Worm (Caenorhabditis elegans) whole organism, L4 larva: ENCODE data around the gene ule-5.

Experiments used
- D1046.2 ChIP-seq: fragments of 200-800 bp; sonication (Bioruptor generic); IDR thresholded peaks from 2 replicates; pipeline ENCODE4 v1.3.6; 2022; ENCODE audit warnings: missing genetic modification characterization, missing compliant biosample characterization
- F26F4.8 ChIP-seq: fragments of 200-800 bp; sonication (Bioruptor generic); conservative IDR thresholded peaks from 2 replicates; pipeline ENCODE4 v1.3.6; 2022; ENCODE audit warnings: missing genetic modification characterization, missing compliant biosample characterization
- F44E2.7 ChIP-seq: fragments of 200-800 bp; sonication (Bioruptor generic); IDR thresholded peaks from 2 replicates; pipeline ENCODE4 v2.1.2; 2022; ENCODE audit warnings: missing genetic modification characterization, missing compliant biosample characterization
- F49E8.2 ChIP-seq: sonication (generic microtip); optimal IDR thresholded peaks from 2 replicates; lab custom pipeline; 2016; ENCODE audit warnings: missing compliant biosample characterization, mild to moderate bottlenecking, missing genetic modification characterization, borderline replicate concordance
- R02D3.7 ChIP-seq: fragments of 150-350 bp; sonication (generic microtip); optimal IDR thresholded peaks from 3 replicates; lab custom pipeline; 2014; ENCODE audit warnings: missing biosample characterization, missing genetic modification characterization
- T20F7.1 ChIP-seq: fragments of 200-800 bp; sonication (Bioruptor generic); optimal IDR thresholded peaks from 2 replicates; lab custom pipeline; 2018; ENCODE audit warnings: mild to moderate bottlenecking, missing genetic modification characterization, missing compliant biosample characterization
- T26A8.4 ChIP-seq: fragments of 200-800 bp; sonication (Bioruptor generic); IDR thresholded peaks from 2 replicates; pipeline ENCODE4 v1.3.6; 2022; ENCODE audit warnings: missing genetic modification characterization, missing compliant biosample characterization
- ama-1 ChIP-seq: fragments of 150-350 bp; optimal IDR thresholded peaks from 2 replicates; lab custom pipeline; 2014; ENCODE audit warnings: inconsistent platforms, mixed read lengths
- arid-1 ChIP-seq: fragments of 200-800 bp; sonication (Bioruptor generic); conservative IDR thresholded peaks from 2 replicates; pipeline ENCODE4 v1.3.6; 2022; ENCODE audit warnings: missing genetic modification reagents, missing genetic modification characterization, missing compliant biosample characterization
- attf-4 ChIP-seq: sonication (generic microtip); optimal IDR thresholded peaks from 3 replicates; lab custom pipeline; 2017; ENCODE audit warnings: missing biosample characterization, missing genetic modification characterization
- ceh-20 ChIP-seq: fragments of 200-800 bp; sonication (Bioruptor generic); IDR thresholded peaks from 2 replicates; pipeline ENCODE4 v1.3.6; 2022; ENCODE audit warnings: missing genetic modification reagents, missing genetic modification characterization, missing compliant biosample characterization
- ceh-32 ChIP-seq: sonication (generic microtip); optimal IDR thresholded peaks from 2 replicates; lab custom pipeline; 2016; ENCODE audit warnings: mild to moderate bottlenecking, missing genetic modification characterization, missing compliant biosample characterization; ENCODE audit not compliant: poor library complexity
- ceh-44 ChIP-seq: fragments of 200-800 bp; sonication (Bioruptor generic); IDR thresholded peaks from 2 replicates; pipeline ENCODE4 v1.3.6; 2022; ENCODE audit warnings: missing genetic modification reagents, missing genetic modification characterization, missing compliant biosample characterization
- cey-2 ChIP-seq: sonication (generic microtip); optimal IDR thresholded peaks from 3 replicates; lab custom pipeline; 2017; ENCODE audit warnings: missing genetic modification characterization, mild to moderate bottlenecking, missing compliant biosample characterization, antibody characterized with exemption, borderline replicate concordance; ENCODE audit not compliant: insufficient read depth
- dmd-6 ChIP-seq: fragments of 200-800 bp; sonication (Bioruptor generic); IDR thresholded peaks from 2 replicates; pipeline ENCODE4 v1.3.6; 2022; ENCODE audit warnings: missing genetic modification reagents, missing genetic modification characterization, missing compliant biosample characterization
- dmd-8 ChIP-seq: fragments of 200-800 bp; sonication (Bioruptor generic); IDR thresholded peaks from 2 replicates; pipeline ENCODE4 v1.3.6; 2022; ENCODE audit warnings: missing genetic modification characterization, missing compliant biosample characterization
- dve-1 ChIP-seq: sonication (generic microtip); optimal IDR thresholded peaks from 2 replicates; lab custom pipeline; 2017; ENCODE audit warnings: antibody characterized with exemption, mild to moderate bottlenecking, missing genetic modification characterization, missing compliant biosample characterization; ENCODE audit not compliant: insufficient read depth
- hif-1 ChIP-seq, 2 experiments: sonication (generic microtip); optimal IDR thresholded peaks; 2 replicates each; lab custom pipeline; 2016 to 2017; ENCODE audit warnings: missing compliant biosample characterization in 2 of 2, missing genetic modification characterization in 2 of 2, missing genetic modification reagents in 2 of 2, missing genotype in 2 of 2, mild to moderate bottlenecking in 1 of 2
- hlh-11 ChIP-seq: fragments of 200-800 bp; sonication (Bioruptor generic); optimal IDR thresholded peaks from 2 replicates; lab custom pipeline; 2018; ENCODE audit warnings: mild to moderate bottlenecking, missing genetic modification characterization, missing compliant biosample characterization
- hmg-1.1 ChIP-seq: fragments of 200-800 bp; sonication (Bioruptor generic); IDR thresholded peaks from 2 replicates; pipeline ENCODE4 v1.3.6; 2022; ENCODE audit warnings: missing genetic modification reagents, missing genetic modification characterization, missing compliant biosample characterization
- jun-1 ChIP-seq: fragments of 150-350 bp; optimal IDR thresholded peaks from 2 replicates; lab custom pipeline; 2014; ENCODE audit warnings: missing biosample characterization, missing genetic modification reagents, missing genetic modification characterization
- lin-1 ChIP-seq: fragments of 200-800 bp; sonication (Bioruptor generic); IDR thresholded peaks from 2 replicates; pipeline ENCODE4 v1.3.6; 2022; ENCODE audit warnings: missing genetic modification reagents, missing genetic modification characterization, missing compliant biosample characterization
- lin-13 ChIP-seq: fragments of 150-350 bp; optimal IDR thresholded peaks from 2 replicates; lab custom pipeline; 2014; ENCODE audit warnings: missing biosample characterization, missing genetic modification reagents, missing genetic modification characterization
- madf-5 ChIP-seq, 2 experiments: fragments of 200-800 bp; sonication (Bioruptor generic); IDR thresholded peaks; 2 replicates each; pipeline ENCODE4 v1.3.6; 2022; ENCODE audit warnings: missing compliant biosample characterization in 2 of 2, missing genetic modification characterization in 2 of 2
- madf-9 ChIP-seq: fragments of 200-800 bp; sonication (Bioruptor generic); conservative IDR thresholded peaks from 2 replicates; pipeline ENCODE4 v1.3.6; 2022; ENCODE audit warnings: missing genetic modification reagents, missing genetic modification characterization, missing compliant biosample characterization
- mdt-29 ChIP-seq: fragments of 200-800 bp; sonication (Bioruptor generic); IDR thresholded peaks from 2 replicates; pipeline ENCODE4 v1.3.6; 2022; ENCODE audit warnings: missing genetic modification reagents, missing genetic modification characterization, missing compliant biosample characterization
- mep-1 ChIP-seq: fragments of 150-350 bp; sonication (generic microtip); optimal IDR thresholded peaks from 3 replicates; lab custom pipeline; 2014; ENCODE audit warnings: missing biosample characterization, missing genetic modification characterization
- mxl-3 ChIP-seq: fragments of 200-800 bp; sonication (Bioruptor generic); optimal IDR thresholded peaks from 2 replicates; lab custom pipeline; 2018; ENCODE audit warnings: mild to moderate bottlenecking, missing genetic modification characterization, missing compliant biosample characterization
- nhr-11 ChIP-seq: fragments of 150-350 bp; optimal IDR thresholded peaks from 2 replicates; lab custom pipeline; 2014; ENCODE audit warnings: missing biosample characterization, missing genetic modification characterization
- nhr-111 ChIP-seq: fragments of 200-800 bp; sonication (Bioruptor generic); optimal IDR thresholded peaks from 2 replicates; lab custom pipeline; 2018; ENCODE audit warnings: mild to moderate bottlenecking, missing genetic modification characterization, missing compliant biosample characterization
- nhr-237 ChIP-seq: sonication (generic microtip); optimal IDR thresholded peaks from 2 replicates; lab custom pipeline; 2017; ENCODE audit warnings: missing biosample characterization, missing genetic modification characterization
- pha-4 ChIP-seq, 2 experiments: fragments of 150-350 bp in 1 of 2; fragments of 200-800 bp in 1 of 2; sonication (Bioruptor generic) in 1 of 2; IDR thresholded peaks in 1 of 2; optimal IDR thresholded peaks in 1 of 2; 2 replicates each; pipeline versions ENCODE4 v1.3.6 to Lab custom; 2014 to 2022; ENCODE audit warnings: missing genetic modification characterization in 2 of 2, missing genetic modification reagents in 2 of 2, missing biosample characterization in 1 of 2, missing compliant biosample characterization in 1 of 2
- pqm-1 ChIP-seq: sonication (generic microtip); optimal IDR thresholded peaks from 2 replicates; lab custom pipeline; 2017; ENCODE audit warnings: missing biosample characterization, missing genetic modification characterization
- set-16 ChIP-seq: fragments of 200-800 bp; sonication (Bioruptor generic); IDR thresholded peaks from 2 replicates; pipeline ENCODE4 v1.3.6; 2022; ENCODE audit warnings: missing genetic modification reagents, missing genetic modification characterization, missing compliant biosample characterization
- snpc-1.2 ChIP-seq: fragments of 200-800 bp; sonication (Bioruptor generic); IDR thresholded peaks from 2 replicates; pipeline ENCODE4 v1.3.6; 2022; ENCODE audit warnings: missing genetic modification reagents, missing genetic modification characterization, missing compliant biosample characterization
- tra-1 ChIP-seq: fragments of 200-800 bp; sonication (Bioruptor generic); IDR thresholded peaks from 2 replicates; pipeline ENCODE4 v1.3.6; 2022; ENCODE audit warnings: missing genetic modification reagents, missing genetic modification characterization, missing compliant biosample characterization
- unc-39 ChIP-seq: sonication (generic microtip); optimal IDR thresholded peaks from 2 replicates; lab custom pipeline; 2017; ENCODE audit warnings: missing biosample characterization, missing genetic modification characterization
- unc-62 ChIP-seq, 3 experiments: fragments of 150-350 bp in 1 of 3; sonication (generic microtip); optimal IDR thresholded peaks in 2 of 3; peaks in 1 of 3; 1 replicate in 1 of 3; 2 replicates in 2 of 3; lab custom pipeline; 2014 to 2017; ENCODE audit warnings: missing biosample characterization in 3 of 3, missing genetic modification characterization in 3 of 3, missing genetic modification reagents in 3 of 3, missing genotype in 1 of 3
- vab-7 ChIP-seq: fragments of 200-800 bp; sonication (Bioruptor generic); IDR thresholded peaks from 2 replicates; pipeline ENCODE4 v1.3.6; 2022; ENCODE audit warnings: missing genetic modification reagents, missing genetic modification characterization, missing compliant biosample characterization
- zag-1 ChIP-seq: fragments of 150-350 bp; optimal IDR thresholded peaks from 2 replicates; lab custom pipeline; 2014; ENCODE audit warnings: missing biosample characterization, missing genetic modification characterization
- zip-11 ChIP-seq: fragments of 200-800 bp; sonication (Bioruptor generic); IDR thresholded peaks from 2 replicates; pipeline ENCODE4 v1.3.6; 2022; ENCODE audit warnings: missing genetic modification characterization, missing compliant biosample characterization

ule-5 gene

ce11 chrX:11872210-11872609 is 10.7 kb upstream of the ule-5 start (continued):
- 0 out of 2 replicates have a peak, but pooled peaks have one; percentile 26 for TF ChIP-seq ceh-44 (GFP tag; lab: Robert Waterston, UW)
- TF ChIP-seq madf-9 (GFP tag; lab: Robert Waterston, UW) = 0 out of 2 replicates have a peak, but pooled peaks have one; percentile 29
- peak; percentile 27 for TF ChIP-seq nhr-111 (GFP tag; lab: Kevin White, UChicago)
- peak in 1 of 2 experiments; percentile 18 for TF ChIP-seq unc-62 (GFP tag; optimal IDR thresholded peaks at IDR 0.05 in 1 of 2; lab: Kevin White, UChicago)
- TF ChIP-seq unc-62 (tag; optimal IDR thresholded peaks at IDR 0.05; lab: Kevin White, UChicago) = no peak
- peak; percentile 38; the same call in 1 of the 2 replicates for TF ChIP-seq F26F4.8 (GFP tag; lab: Robert Waterston, UW)
- TF ChIP-seq attf-4 (tag; lab: Kevin White, UChicago) = no peak
- no peak for TF ChIP-seq lin-13 (GFP tag; lab: Kevin White, UChicago)
- no peak for TF ChIP-seq unc-39 (tag; lab: Kevin White, UChicago)
- peak; percentile 70 for TF ChIP-seq tra-1 (GFP tag; lab: Robert Waterston, UW)
- TF ChIP-seq mxl-3 (GFP tag; lab: Kevin White, UChicago) = peak; percentile 31
- no peak for TF ChIP-seq F44E2.7 (GFP tag; lab: Robert Waterston, UW)
- TF ChIP-seq ceh-32 (tag; lab: Kevin White, UChicago) = no peak
- TF ChIP-seq hlh-11 (tag; lab: Kevin White, UChicago) = peak; percentile 19
- no peak for TF ChIP-seq hif-1 (tag; optimal IDR thresholded peaks at IDR 0.05; lab: Kevin White, UChicago)
- no peak for TF ChIP-seq R02D3.7 (tag; lab: Kevin White, UChicago)
- TF ChIP-seq snpc-1.2 (GFP tag; lab: Robert Waterston, UW) = peak; percentile 78; the same call in 1 of the 2 replicates
- no peak for TF ChIP-seq nhr-237
- TF ChIP-seq vab-7 (GFP tag; lab: Robert Waterston, UW) = peak; percentile 71
- peak; percentile 63 for TF ChIP-seq arid-1 (GFP tag; lab: Robert Waterston, UW)
- TF ChIP-seq hmg-1.1 (GFP tag; lab: Robert Waterston, UW) = peak; percentile 65
- no peak for TF ChIP-seq cey-2 (tag; lab: Kevin White, UChicago)
- TF ChIP-seq zag-1 = no peak
- TF ChIP-seq pha-4 (GFP tag; IDR thresholded peaks at IDR 0.05; lab: Robert Waterston, UW) = no peak
- TF ChIP-seq pha-4 (tag; optimal IDR thresholded peaks at IDR 0.05; lab: Kevin White, UChicago) = no peak
- TF ChIP-seq mdt-29 (GFP tag; lab: Robert Waterston, UW) = peak; percentile 71; the same call in 1 of the 2 replicates
- no peak for TF ChIP-seq jun-1
- no peak for TF ChIP-seq pqm-1
- no peak; the same call in 1 of the 2 replicates for TF ChIP-seq zip-11 (GFP tag; lab: Robert Waterston, UW)
- no peak for TF ChIP-seq nhr-11
- TF ChIP-seq ama-1 (lab: Kevin White, UChicago) = no peak
- TF ChIP-seq dmd-6 (GFP tag; lab: Robert Waterston, UW) = peak; percentile 56
- no peak for TF ChIP-seq T20F7.1 (GFP tag; lab: Kevin White, UChicago)
- no peak for TF ChIP-seq ceh-20 (GFP tag; lab: Robert Waterston, UW)
- TF ChIP-seq D1046.2 (GFP tag; lab: Robert Waterston, UW) = no peak

- no peak for TF ChIP-seq lin-1 (GFP tag; lab: Robert Waterston, UW)
- no peak for TF ChIP-seq set-16 (GFP tag; lab: Robert Waterston, UW)
- no peak for TF ChIP-seq dve-1 (tag; lab: Kevin White, UChicago)
- no peak for TF ChIP-seq pha-4 (GFP tag; IDR thresholded peaks at IDR 0.05; lab: Robert Waterston, UW)
- TF ChIP-seq pha-4 (tag; optimal IDR thresholded peaks at IDR 0.05; lab: Kevin White, UChicago) = no peak
- no peak for TF ChIP-seq dmd-8 (GFP tag; lab: Robert Waterston, UW)
- TF ChIP-seq T26A8.4 (GFP tag; lab: Robert Waterston, UW) = no peak
- no peak for TF ChIP-seq mep-1 (tag; lab: Kevin White, UChicago)
- TF ChIP-seq tra-1 (GFP tag; lab: Robert Waterston, UW) = no peak
- TF ChIP-seq F49E8.2 (tag; lab: Kevin White, UChicago) = no peak
- no peak for TF ChIP-seq madf-5 (GFP tag; IDR thresholded peaks at IDR 0.05; lab: Robert Waterston, UW)
These were observed 7.7 kb upstream of the ule-5 start, which contains the start of gene Y62H9A.1 for ce11 chrX:11875260-11875659. Y62H9A.1 (plus strand) TSS chrX:11875541.
